Worm (Caenorhabditis elegans) whole organism, L1 larva: Measurements from ENCODE around the gene rmh-2.

ENCODE experiments used
- C04F5.9 ChIP-seq: sonication (generic microtip); optimal IDR thresholded peaks from 2 replicates; lab custom pipeline; 2016; ENCODE audit warnings: missing genetic modification characterization, missing compliant biosample characterization
- C16A3.4 ChIP-seq: fragments of 150-350 bp; optimal IDR thresholded peaks from 2 replicates; lab custom pipeline; 2014; ENCODE audit warnings: missing biosample characterization, missing genetic modification characterization
- C34B4.2 ChIP-seq: sonication (generic microtip); optimal IDR thresholded peaks from 2 replicates; lab custom pipeline; 2017; ENCODE audit warnings: mild to moderate bottlenecking, missing genetic modification characterization, missing compliant biosample characterization
- F16B12.6 ChIP-seq: fragments of 150-350 bp; optimal IDR thresholded peaks from 2 replicates; lab custom pipeline; 2014; ENCODE audit warnings: missing biosample characterization, missing genetic modification characterization
- Y116A8C.19 ChIP-seq: sonication (generic microtip); optimal IDR thresholded peaks from 2 replicates; lab custom pipeline; 2016; ENCODE audit warnings: missing compliant biosample characterization, missing genetic modification characterization, borderline replicate concordance
- aha-1 ChIP-seq: fragments of 150-350 bp; optimal IDR thresholded peaks from 2 replicates; lab custom pipeline; 2014; ENCODE audit warnings: missing biosample characterization, missing genetic modification characterization
- blmp-1 ChIP-seq: fragments of 150-350 bp; optimal IDR thresholded peaks from 2 replicates; lab custom pipeline; 2014; ENCODE audit warnings: missing biosample characterization, missing genetic modification characterization
- ceh-63 ChIP-seq: fragments of 200-800 bp; sonication (Bioruptor generic); optimal IDR thresholded peaks from 2 replicates; lab custom pipeline; 2018; ENCODE audit warnings: mild to moderate bottlenecking, missing genetic modification characterization, missing compliant biosample characterization
- ceh-82 ChIP-seq, 3 experiments: fragments of 150-350 bp in 1 of 3; sonication (generic microtip) in 2 of 3; optimal IDR thresholded peaks; 2 replicates each; lab custom pipeline; 2014 to 2017; ENCODE audit warnings: missing biosample characterization in 3 of 3, missing genetic modification characterization in 3 of 3
- ces-1 ChIP-seq: fragments of 150-350 bp; optimal IDR thresholded peaks from 2 replicates; lab custom pipeline; 2014; ENCODE audit warnings: missing biosample characterization, missing genetic modification reagents, missing genetic modification characterization
- elt-2 ChIP-seq: sonication (generic microtip); optimal IDR thresholded peaks from 2 replicates; lab custom pipeline; 2016; ENCODE audit warnings: missing genetic modification characterization, mild to moderate bottlenecking, inconsistent platforms, missing compliant biosample characterization, missing genetic modification reagents
- fkh-10 ChIP-seq: sonication (generic microtip); optimal IDR thresholded peaks from 2 replicates; lab custom pipeline; 2017; ENCODE audit warnings: missing biosample characterization, missing genetic modification reagents, missing genetic modification characterization
- fkh-4 ChIP-seq: sonication (generic microtip); optimal IDR thresholded peaks from 2 replicates; lab custom pipeline; 2016; ENCODE audit warnings: missing compliant biosample characterization, missing genetic modification characterization, borderline replicate concordance
- fos-1 ChIP-seq: fragments of 150-350 bp; optimal IDR thresholded peaks from 2 replicates; lab custom pipeline; 2014; ENCODE audit warnings: missing biosample characterization, missing genetic modification characterization
- grh-1 ChIP-seq: fragments of 200-800 bp; sonication (Bioruptor generic); IDR thresholded peaks from 2 replicates; pipeline ENCODE4 v1.3.6; 2022; ENCODE audit warnings: missing genetic modification reagents, missing genetic modification characterization, missing compliant biosample characterization
- irx-1 ChIP-seq: sonication (generic microtip); optimal IDR thresholded peaks from 2 replicates; lab custom pipeline; 2016; ENCODE audit warnings: missing genetic modification characterization, missing compliant biosample characterization
- isw-1 ChIP-seq: fragments of 200-800 bp; sonication (Bioruptor generic); IDR thresholded peaks from 2 replicates; pipeline ENCODE4 v1.3.6; 2022; ENCODE audit warnings: missing genetic modification characterization, missing compliant biosample characterization
- jun-1 ChIP-seq: fragments of 150-350 bp; optimal IDR thresholded peaks from 2 replicates; lab custom pipeline; 2014; ENCODE audit warnings: missing biosample characterization, missing genetic modification reagents, missing genetic modification characterization
- lin-14 ChIP-seq: fragments of 200-800 bp; sonication (Bioruptor generic); optimal IDR thresholded peaks from 2 replicates; lab custom pipeline; 2018; ENCODE audit warnings: mild to moderate bottlenecking, missing genetic modification characterization, moderate library complexity, missing compliant biosample characterization
- lin-15B ChIP-seq: fragments of 150-350 bp; sonication (generic microtip); optimal IDR thresholded peaks from 3 replicates; lab custom pipeline; 2014; ENCODE audit warnings: missing biosample characterization, missing genetic modification characterization
- lir-3 ChIP-seq: sonication (generic microtip); optimal IDR thresholded peaks from 2 replicates; lab custom pipeline; 2016; ENCODE audit warnings: mild to moderate bottlenecking, missing genetic modification characterization, moderate library complexity, missing compliant biosample characterization; ENCODE audit not compliant: poor library complexity
- mab-9 ChIP-seq: fragments of 200-800 bp; sonication (Bioruptor generic); IDR thresholded peaks from 2 replicates; pipeline ENCODE4 v1.3.6; 2022; ENCODE audit warnings: missing genetic modification reagents, missing genetic modification characterization, missing compliant biosample characterization
- mdl-1 ChIP-seq, 2 experiments: fragments of 150-350 bp; optimal IDR thresholded peaks; 2 replicates each; lab custom pipeline; 2014 to 2017; ENCODE audit warnings: missing biosample characterization in 2 of 2, missing genetic modification characterization in 2 of 2, inconsistent platforms in 1 of 2
- nhr-12 ChIP-seq: sonication (generic microtip); optimal IDR thresholded peaks from 2 replicates; lab custom pipeline; 2017; ENCODE audit warnings: missing biosample characterization, missing genetic modification characterization
- nhr-237 ChIP-seq: fragments of 150-350 bp; optimal IDR thresholded peaks from 2 replicates; lab custom pipeline; 2014; ENCODE audit warnings: missing biosample characterization, missing genetic modification characterization
- nhr-28 ChIP-seq: fragments of 150-350 bp; optimal IDR thresholded peaks from 2 replicates; lab custom pipeline; 2014; ENCODE audit warnings: missing biosample characterization, missing genetic modification characterization
- nhr-47 ChIP-seq: sonication (generic microtip); optimal IDR thresholded peaks from 2 replicates; lab custom pipeline; 2016; ENCODE audit warnings: mild to moderate bottlenecking, missing genetic modification characterization, moderate library complexity, missing compliant biosample characterization
- nhr-71 ChIP-seq: sonication (generic microtip); optimal IDR thresholded peaks from 2 replicates; lab custom pipeline; 2016; ENCODE audit warnings: mild to moderate bottlenecking, missing genetic modification characterization, moderate library complexity, missing compliant biosample characterization
- nhr-77 ChIP-seq: fragments of 150-350 bp; optimal IDR thresholded peaks from 2 replicates; lab custom pipeline; 2014; ENCODE audit warnings: missing biosample characterization, missing genetic modification characterization
- nhr-84 ChIP-seq: sonication (generic microtip); optimal IDR thresholded peaks from 2 replicates; lab custom pipeline; 2017; ENCODE audit warnings: missing biosample characterization, missing genetic modification characterization
- nhr-90 ChIP-seq: sonication (generic microtip); optimal IDR thresholded peaks from 2 replicates; lab custom pipeline; 2016; ENCODE audit warnings: mild to moderate bottlenecking, missing genetic modification characterization, missing compliant biosample characterization; ENCODE audit not compliant: poor library complexity
- pax-3 ChIP-seq: fragments of 200-800 bp; sonication (Bioruptor generic); optimal IDR thresholded peaks from 2 replicates; lab custom pipeline; 2018; ENCODE audit warnings: mild to moderate bottlenecking, missing genetic modification characterization, moderate library complexity, missing compliant biosample characterization
- rnt-1 ChIP-seq: sonication (generic microtip); optimal IDR thresholded peaks from 2 replicates; lab custom pipeline; 2016; ENCODE audit warnings: mild to moderate bottlenecking, missing genetic modification characterization, moderate library complexity, missing compliant biosample characterization
- snpc-4 ChIP-seq: fragments of 150-350 bp; optimal IDR thresholded peaks from 2 replicates; lab custom pipeline; 2014; ENCODE audit warnings: missing biosample characterization, missing genetic modification characterization
- snu-23 ChIP-seq: sonication (generic microtip); optimal IDR thresholded peaks from 2 replicates; lab custom pipeline; 2016; ENCODE audit warnings: missing genetic modification characterization, missing compliant biosample characterization
- sup-37 ChIP-seq: fragments of 200-800 bp; sonication (Bioruptor generic); optimal IDR thresholded peaks from 2 replicates; lab custom pipeline; 2018; ENCODE audit warnings: mild to moderate bottlenecking, missing genetic modification characterization, missing compliant biosample characterization
- swsn-7 ChIP-seq: sonication (generic microtip); optimal IDR thresholded peaks from 2 replicates; lab custom pipeline; 2016; ENCODE audit warnings: missing genetic modification characterization, missing compliant biosample characterization
- tlp-1 ChIP-seq: fragments of 150-350 bp; optimal IDR thresholded peaks from 2 replicates; lab custom pipeline; 2014; ENCODE audit warnings: missing biosample characterization, missing genetic modification characterization
- unc-30 ChIP-seq: sonication (generic microtip); optimal IDR thresholded peaks from 2 replicates; lab custom pipeline; 2017; ENCODE audit warnings: missing biosample characterization, missing genetic modification characterization
- unc-62 ChIP-seq: fragments of 150-350 bp; optimal IDR thresholded peaks from 2 replicates; lab custom pipeline; 2014; ENCODE audit warnings: missing biosample characterization, missing genetic modification reagents, missing genetic modification characterization
- unc-86 ChIP-seq: sonication (generic microtip); optimal IDR thresholded peaks from 2 replicates; lab custom pipeline; 2016; ENCODE audit warnings: missing genetic modification characterization, missing compliant biosample characterization
- vab-15 ChIP-seq: sonication (generic microtip); optimal IDR thresholded peaks from 2 replicates; lab custom pipeline; 2017; ENCODE audit warnings: missing genotype, mild to moderate bottlenecking, missing genetic modification characterization, missing compliant biosample characterization
- xbp-1 ChIP-seq: sonication (generic microtip); optimal IDR thresholded peaks from 2 replicates; lab custom pipeline; 2016; ENCODE audit warnings: missing genetic modification characterization, missing compliant biosample characterization
- zag-1 ChIP-seq: fragments of 150-350 bp; optimal IDR thresholded peaks from 2 replicates; lab custom pipeline; 2014; ENCODE audit warnings: missing biosample characterization, missing genetic modification characterization
- zip-4 ChIP-seq: fragments of 200-800 bp; sonication (Bioruptor generic); optimal IDR thresholded peaks from 2 replicates; lab custom pipeline; 2018; ENCODE audit warnings: mild to moderate bottlenecking, missing genetic modification characterization, moderate library complexity, missing compliant biosample characterization

Gene rmh-2

DNA sequence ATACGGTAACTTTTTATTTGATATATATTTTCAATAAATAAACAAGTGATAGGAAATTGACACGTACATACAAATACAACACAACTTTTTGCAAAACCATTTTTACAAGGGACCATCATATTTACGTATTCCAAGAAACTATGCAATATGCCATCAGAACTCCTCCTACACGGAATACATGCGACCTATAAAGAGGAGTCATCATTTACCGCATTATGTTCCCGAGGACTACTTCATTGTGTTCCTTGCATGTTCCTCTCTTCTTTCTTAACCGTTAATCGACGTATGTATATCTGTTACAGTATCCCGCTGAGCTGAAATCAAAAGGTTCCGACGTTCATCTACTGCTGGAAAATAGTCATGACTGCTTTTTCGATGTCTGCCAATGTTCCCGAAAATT is 12.2 kb downstream of the rmh-2 start, which contains the start of gene C50H2.5:
TSS of gene C50H2.5 (plus strand) at position 301 of the 400 bp plus-strand sequence.
- TF ChIP-seq elt-2 (tag; lab: Kevin White, UChicago), result no peak
- no peak for TF ChIP-seq nhr-47
- no peak for TF ChIP-seq nhr-90 (tag; lab: Kevin White, UChicago)
- TF ChIP-seq ceh-63 (GFP tag; lab: Kevin White, UChicago), result no peak

- TF ChIP-seq fkh-10 (GFP tag; lab: Kevin White, UChicago) (no peak), lin-15B (no peak), Y116A8C.19 (no peak), fos-1 (tag; lab: Kevin White, UChicago) (no peak), ceh-82 (tag; optimal IDR thresholded peaks at IDR 0.05; lab: Kevin White, UChicago) (no peak), nhr-71 (tag; lab: Kevin White, UChicago) (no peak), zag-1 (tag; lab: Kevin White, UChicago) (no peak), jun-1 (tag; lab: Kevin White, UChicago) (no peak), F16B12.6 (tag; lab: Kevin White, UChicago) (no peak), C04F5.9 (tag; lab: Kevin White, UChicago) (no peak), blmp-1 (tag; lab: Kevin White, UChicago) (no peak), snu-23 (GFP tag; lab: Kevin White, UChicago) (no peak), tlp-1 (no peak), aha-1 (no peak), isw-1 (GFP tag; lab: Robert Waterston, UW) (no peak), C16A3.4 (no peak), nhr-28 (tag; lab: Kevin White, UChicago) (no peak), zip-4 (GFP tag; lab: Kevin White, UChicago) (no peak), nhr-47 (no peak), nhr-77 (tag; lab: Kevin White, UChicago) (no peak)
Measured at ce11 chrV:9916665-9917064, 13.9 kb downstream of the rmh-2 start, which contains the start of gene C50H2.4. TSS of gene C50H2.4 (plus strand) at chrV:9916965.

DNA sequence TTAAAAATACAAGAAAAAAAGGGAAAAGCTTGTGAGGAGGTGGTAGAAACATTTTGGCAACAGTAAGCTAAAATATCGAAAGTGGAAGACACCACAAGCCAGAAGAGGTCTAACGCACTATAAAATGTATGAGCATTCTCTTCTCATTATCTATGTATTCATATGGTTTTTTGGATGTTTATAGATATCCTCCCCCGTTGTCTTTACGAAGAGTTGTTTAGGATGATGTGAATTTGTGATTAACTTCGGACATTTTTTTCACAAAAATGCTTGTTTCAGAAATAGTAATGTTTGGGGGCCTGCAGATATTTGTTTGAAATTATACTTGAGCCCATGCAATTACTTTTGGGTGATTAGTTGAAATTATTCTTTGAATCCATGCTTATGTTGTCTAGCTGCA is 15.6 kb downstream of the rmh-2 start, which contains the start of gene mec-9:
TSS of gene mec-9 (minus strand) at position 101 of the 400 bp plus-strand sequence.
- no peak for TF ChIP-seq ces-1 (GFP tag; lab: Kevin White, UChicago)
- TF ChIP-seq grh-1 (GFP tag; lab: Robert Waterston, UW), result no peak
- no peak for TF ChIP-seq rnt-1 (tag; lab: Kevin White, UChicago)
- TF ChIP-seq unc-86 (tag; lab: Kevin White, UChicago), result no peak
- no peak for TF ChIP-seq irx-1 (tag; lab: Kevin White, UChicago)
- TF ChIP-seq fkh-4, result no peak
- TF ChIP-seq nhr-12 (tag; lab: Kevin White, UChicago), result no peak
- no peak for TF ChIP-seq xbp-1 (tag; lab: Kevin White, UChicago)
- TF ChIP-seq C34B4.2 (tag; lab: Kevin White, UChicago), result no peak
- TF ChIP-seq vab-15, result no peak
- no peak for TF ChIP-seq C16A3.4
- TF ChIP-seq snpc-4 (tag; lab: Kevin White, UChicago), result no peak
- no peak for TF ChIP-seq lin-14 (GFP tag; lab: Kevin White, UChicago)
- no peak for TF ChIP-seq unc-62 (GFP tag; lab: Kevin White, UChicago)
- no peak for TF ChIP-seq tlp-1
- TF ChIP-seq nhr-84, result no peak
- no peak for TF ChIP-seq elt-2 (tag; lab: Kevin White, UChicago)
- TF ChIP-seq, all 84 proteins: peak for 0

ce11 chrV:9913863-9914262 is 16.7 kb downstream of the rmh-2 start, which contains the start of gene fipr-10:
TSS of gene fipr-10 (plus strand) at chrV:9914163.
- TF ChIP-seq vab-15, result no peak
- no peak for TF ChIP-seq nhr-90 (tag; lab: Kevin White, UChicago)
- no peak for TF ChIP-seq nhr-237 (tag; lab: Kevin White, UChicago)
- TF ChIP-seq swsn-7 (tag; lab: Kevin White, UChicago), result no peak
- no peak for TF ChIP-seq Y116A8C.19
- TF ChIP-seq nhr-47, result no peak
- TF ChIP-seq sup-37 (GFP tag; lab: Kevin White, UChicago), result no peak
- TF ChIP-seq mdl-1 (tag; optimal IDR thresholded peaks at IDR 0.05; lab: Kevin White, UChicago), result no peak
- no peak for TF ChIP-seq unc-86 (tag; lab: Kevin White, UChicago)
- no peak for TF ChIP-seq mab-9 (GFP tag; lab: Robert Waterston, UW)
- no peak for TF ChIP-seq unc-30 (tag; lab: Kevin White, UChicago)
- TF ChIP-seq nhr-12 (tag; lab: Kevin White, UChicago), result no peak
- no peak for TF ChIP-seq lir-3 (tag; lab: Kevin White, UChicago)
- no peak for TF ChIP-seq pax-3 (tag; lab: Kevin White, UChicago)
- TF ChIP-seq, all 84 proteins: peak for 0
